Worm (Caenorhabditis elegans): ENCODE data around the gene nspc-20.

DNA sequence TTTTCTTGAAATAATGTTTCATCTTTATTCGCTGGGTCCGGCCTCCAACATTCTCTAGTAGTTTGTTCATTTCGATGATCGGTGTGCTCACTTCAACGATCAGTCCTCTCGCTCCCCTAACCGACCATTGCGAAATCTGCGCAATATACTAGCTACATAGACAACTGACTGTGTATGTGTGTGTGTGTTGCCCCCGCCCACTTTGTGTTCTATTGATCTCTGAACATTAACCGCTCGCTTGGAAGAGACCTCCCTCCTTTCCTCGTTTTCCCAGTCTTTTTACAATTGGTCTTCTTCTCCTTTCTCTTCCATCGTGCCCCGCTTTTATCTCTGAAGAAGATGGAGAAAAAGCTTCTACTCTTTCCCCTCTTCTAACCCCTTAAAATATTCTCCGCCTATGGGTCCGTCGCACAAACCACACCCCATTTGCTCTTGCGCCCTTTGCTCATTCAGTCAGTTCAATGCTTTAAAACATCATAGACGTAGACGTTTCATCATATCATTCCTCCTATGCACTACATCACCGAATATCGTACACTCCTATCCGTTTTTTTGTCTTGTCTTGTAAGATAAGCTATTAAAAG lies 27.4 kb upstream of the nspc-20 start:
- no peak for TF ChIP-seq dmd-4 (tag; optimal IDR thresholded peaks at IDR 0.05; ENCODE audit: borderline replicate concordance)
- peak; percentile 32 for TF ChIP-seq ceh-48 (tag; optimal IDR thresholded peaks at IDR 0.05)
- TF ChIP-seq unc-3 (GFP tag; conservative IDR thresholded peaks at IDR 0.05), result no peak
- no peak for TF ChIP-seq unc-3 (tag; optimal IDR thresholded peaks at IDR 0.05)
- TF ChIP-seq pha-4 (tag; optimal IDR thresholded peaks at IDR 0.05), result no peak
- TF ChIP-seq ceh-22 (tag; optimal IDR thresholded peaks at IDR 0.05), result no peak
- TF ChIP-seq nfya-1 (tag; optimal IDR thresholded peaks at IDR 0.05), result peak; percentile 45
- no peak for TF ChIP-seq fkh-10 (GFP tag; optimal IDR thresholded peaks at IDR 0.05)
- TF ChIP-seq pqm-1 (tag; optimal IDR thresholded peaks at IDR 0.05), result no peak
- TF ChIP-seq sox-4 (tag; optimal IDR thresholded peaks at IDR 0.05), result no peak
- no peak for TF ChIP-seq fax-1 (tag; optimal IDR thresholded peaks at IDR 0.05)
